Worm (Caenorhabditis elegans) whole organism, L4 larva: ENCODE data around the gene C18D11.1.
"Not testable (repeated sequence)": the region's sequence is repeated elsewhere in the genome, so short reads cannot be mapped to it uniquely, and the experiment has no call there.

Experiments
- fos-1 ChIP-seq: fragments of 150-350 bp; optimal IDR thresholded peaks from 2 replicates; lab custom pipeline; 2014; ENCODE audit warnings: missing biosample characterization, missing genetic modification characterization
- lir-3 ChIP-seq: sonication (generic microtip); optimal IDR thresholded peaks from 2 replicates; lab custom pipeline; 2016; ENCODE audit warnings: mild to moderate bottlenecking, missing genetic modification characterization, missing compliant biosample characterization
- nhr-28 ChIP-seq: fragments of 150-350 bp; optimal IDR thresholded peaks from 2 replicates; lab custom pipeline; 2014; ENCODE audit warnings: missing biosample characterization, missing genetic modification characterization
- unc-130 ChIP-seq: sonication (generic microtip); optimal IDR thresholded peaks from 2 replicates; lab custom pipeline; 2016; ENCODE audit warnings: missing genetic modification reagents, missing genetic modification characterization, missing compliant biosample characterization

- TF ChIP-seq unc-130; nhr-28; lir-3 (tag; lab: Kevin White, UChicago); fos-1 (tag; lab: Kevin White, UChicago): not testable (repeated sequence)
Observed at ce11 chrIII:11773581-11773980, 42.8 kb upstream of the C18D11.1 start, which contains the start of gene gbf-1.
